Worm (Caenorhabditis elegans): ENCODE data around the gene cbp-3.

- TF ChIP-seq flt-1 (GFP tag; IDR thresholded peaks at IDR 0.05): no peak
- no peak for TF ChIP-seq med-1 (GFP tag; optimal IDR thresholded peaks at IDR 0.05; ENCODE audit: insufficient read depth)
Measured at ce11 chrIII:9913722-9914121, at the start of gene cbp-3.
